Fruit fly (Drosophila melanogaster) whole organism, pupa: ENCODE measurements around the gene CG17154.

Experiments
- CG10348 ChIP-seq: fragments of 200-800 bp; sonication (Bioruptor generic); IDR thresholded peaks from 2 replicates; pipeline ENCODE4 v1.3.6; 2022; ENCODE audit warnings: missing biosample characterization, missing genetic modification characterization
- CG12605 ChIP-seq: fragments of 200-800 bp; sonication (Bioruptor generic); IDR thresholded peaks from 2 replicates; pipeline ENCODE4 v1.3.6; 2022; ENCODE audit warnings: missing biosample characterization, missing genetic modification characterization
- CG13204 ChIP-seq: fragments of 200-800 bp; sonication (Bioruptor generic); optimal IDR thresholded peaks from 2 replicates; lab custom pipeline; 2018; ENCODE audit warnings: missing biosample characterization, mild to moderate bottlenecking, missing genetic modification characterization, moderate library complexity
- CG14655 ChIP-seq: fragments of 200-800 bp; sonication (Bioruptor generic); optimal IDR thresholded peaks from 3 replicates; lab custom pipeline; 2017; ENCODE audit warnings: mild to moderate bottlenecking, missing biosample characterization, missing genetic modification reagents, missing genetic modification characterization
- CG15710 ChIP-seq: fragments of 200-800 bp; sonication (Bioruptor generic); optimal IDR thresholded peaks from 2 replicates; lab custom pipeline; 2018; ENCODE audit warnings: missing biosample characterization, mild to moderate bottlenecking, missing genetic modification characterization, moderate library complexity
- CG17806 ChIP-seq: fragments of 200-800 bp; sonication (Bioruptor generic); optimal IDR thresholded peaks from 2 replicates; lab custom pipeline; 2018; ENCODE audit warnings: missing biosample characterization, mild to moderate bottlenecking, missing genetic modification characterization, moderate library complexity
- CG32121 ChIP-seq: fragments of 200-800 bp; sonication (Bioruptor generic); IDR thresholded peaks from 2 replicates; pipeline ENCODE4 v1.3.6; 2022; ENCODE audit warnings: missing biosample characterization, missing genetic modification characterization
- CG34367 ChIP-seq: fragments of 200-800 bp; sonication (Bioruptor generic); optimal IDR thresholded peaks from 2 replicates; lab custom pipeline; 2018; ENCODE audit warnings: missing biosample characterization, mild to moderate bottlenecking, missing genetic modification characterization
- CG4496 ChIP-seq: fragments of 200-800 bp; sonication (Bioruptor generic); IDR thresholded peaks from 3 replicates; pipeline ENCODE4 v1.3.6; 2022; ENCODE audit warnings: missing biosample characterization, missing genetic modification characterization
- CG8159 ChIP-seq: fragments of 200-800 bp; sonication (Bioruptor generic); optimal IDR thresholded peaks from 3 replicates; lab custom pipeline; 2018; ENCODE audit warnings: missing biosample characterization, mild to moderate bottlenecking, missing genetic modification characterization, moderate library complexity
- CG8301 ChIP-seq: fragments of 200-800 bp; sonication (Bioruptor generic); optimal IDR thresholded peaks from 2 replicates; lab custom pipeline; 2018; ENCODE audit warnings: missing biosample characterization, mild to moderate bottlenecking, missing genetic modification characterization
- CG9948 ChIP-seq: fragments of 200-800 bp; sonication (Bioruptor generic); optimal IDR thresholded peaks from 2 replicates; lab custom pipeline; 2018; ENCODE audit warnings: missing biosample characterization, mild to moderate bottlenecking, missing genetic modification characterization, moderate library complexity
- D1 ChIP-seq: fragments of 200-800 bp; sonication (Bioruptor generic); optimal IDR thresholded peaks from 2 replicates; lab custom pipeline; 2018; ENCODE audit warnings: missing biosample characterization, mild to moderate bottlenecking, missing genetic modification characterization, moderate library complexity
- EcR ChIP-seq: fragments of 200-800 bp; sonication (Bioruptor generic); optimal IDR thresholded peaks from 3 replicates; lab custom pipeline; 2019; ENCODE audit warnings: missing biosample characterization, missing genetic modification characterization, mild to moderate bottlenecking, moderate library complexity, missing genetic modification reagents
- Ets98B ChIP-seq: fragments of 200-800 bp; sonication (Bioruptor generic); IDR thresholded peaks from 2 replicates; pipeline ENCODE4 v1.3.6; 2022; ENCODE audit warnings: missing biosample characterization, missing genetic modification characterization
- Pif1A ChIP-seq: fragments of 200-800 bp; sonication (Bioruptor generic); optimal IDR thresholded peaks from 3 replicates; lab custom pipeline; 2016; ENCODE audit warnings: missing biosample characterization, missing genetic modification characterization
- Pif1B ChIP-seq: fragments of 200-800 bp; sonication (Bioruptor generic); optimal IDR thresholded peaks from 3 replicates; lab custom pipeline; 2016; ENCODE audit warnings: missing biosample characterization, missing genetic modification characterization
- Snoo ChIP-seq: fragments of 200-800 bp; sonication (Bioruptor generic); optimal IDR thresholded peaks from 3 replicates; lab custom pipeline; 2017; ENCODE audit warnings: missing biosample characterization, mild to moderate bottlenecking, missing genetic modification characterization, inconsistent platforms
- fd96Ca ChIP-seq: fragments of 200-800 bp; sonication (Bioruptor generic); IDR thresholded peaks from 3 replicates; pipeline ENCODE4 v1.3.6; 2022; ENCODE audit warnings: missing biosample characterization, missing genetic modification characterization
- gl ChIP-seq: fragments of 200-800 bp; sonication (Bioruptor generic); optimal IDR thresholded peaks from 2 replicates; lab custom pipeline; 2018; ENCODE audit warnings: missing biosample characterization, mild to moderate bottlenecking, missing genetic modification characterization
- rn ChIP-seq: fragments of 200-800 bp; sonication (Bioruptor generic); IDR thresholded peaks from 2 replicates; pipeline ENCODE4 v1.3.6; 2022; ENCODE audit warnings: missing biosample characterization, missing genetic modification characterization

The CG17154 gene

dm6 chr3L:12079319-12079933 lies 9.0 kb upstream of the CG17154 start:
- TF ChIP-seq rn (no peak), CG14655 (GFP tag; lab: Kevin White, UChicago) (no peak), fd96Ca (GFP tag; lab: Robert Waterston, UW) (no peak), D1 (tag; lab: Kevin White, UChicago) (no peak), CG12605 (GFP tag; lab: Robert Waterston, UW) (no peak), CG32121 (GFP tag; lab: Robert Waterston, UW) (no peak), Snoo (tag; lab: Kevin White, UChicago) (no peak), CG10348 (GFP tag; lab: Robert Waterston, UW) (no peak), CG4496 (GFP tag; lab: Robert Waterston, UW) (no peak), Pif1B (GFP tag; lab: Kevin White, UChicago) (no peak)

- TF ChIP-seq CG8301 (no peak), fd96Ca (GFP tag; lab: Robert Waterston, UW) (no peak), CG32121 (GFP tag; lab: Robert Waterston, UW) (no peak), CG15710 (no peak), CG14655 (GFP tag; lab: Kevin White, UChicago) (no peak), CG10348 (GFP tag; lab: Robert Waterston, UW) (no peak), CG9948 (tag; lab: Kevin White, UChicago) (no peak), gl (tag; lab: Kevin White, UChicago) (no peak), CG12605 (GFP tag; lab: Robert Waterston, UW) (no peak), CG17806 (tag; lab: Kevin White, UChicago) (no peak), D1 (tag; lab: Kevin White, UChicago) (no peak), Pif1A (no peak), Pif1B (GFP tag; lab: Kevin White, UChicago) (no peak), Snoo (tag; lab: Kevin White, UChicago) (no peak), rn (no peak), CG34367 (tag; lab: Kevin White, UChicago) (no peak), CG4496 (GFP tag; lab: Robert Waterston, UW) (no peak)
These were observed 8.0 kb upstream of the CG17154 start for dm6 chr3L:12080423-12080822.

- TF ChIP-seq Ets98B (GFP tag; lab: Robert Waterston, UW) (peak; percentile 72), EcR (GFP tag; lab: Kevin White, UChicago) (peak; percentile 79), CG32121 (GFP tag; lab: Robert Waterston, UW) (peak; percentile 40; the same call in 1 of the 2 replicates), CG4496 (GFP tag; lab: Robert Waterston, UW) (peak; percentile 84), CG12605 (GFP tag; lab: Robert Waterston, UW) (peak; percentile 81), rn (peak; percentile 55), Pif1A (peak; percentile 30), D1 (tag; lab: Kevin White, UChicago) (no peak), CG13204 (GFP tag; lab: Kevin White, UChicago) (peak; percentile 32), CG9948 (tag; lab: Kevin White, UChicago) (peak; percentile 78), Pif1B (GFP tag; lab: Kevin White, UChicago) (peak; percentile 71), CG34367 (tag; lab: Kevin White, UChicago) (peak; percentile 52), CG10348 (GFP tag; lab: Robert Waterston, UW) (no peak), Snoo (tag; lab: Kevin White, UChicago) (peak; percentile 69), CG14655 (GFP tag; lab: Kevin White, UChicago) (peak; percentile 68), CG8301 (peak; percentile 12), fd96Ca (GFP tag; lab: Robert Waterston, UW) (peak; percentile 53; the same call in 2 of the 3 replicates), CG17806 (tag; lab: Kevin White, UChicago) (peak; percentile 58), CG15710 (peak; percentile 76), CG8159 (tag; lab: Kevin White, UChicago) (peak; percentile 86), gl (tag; lab: Kevin White, UChicago) (peak; percentile 63)
These were observed 6.5 kb upstream of the CG17154 start, which contains the start of gene Sema5c for dm6 chr3L:12081679-12082520. TSS of gene Sema5c (minus strand) at chr3L:12081830.

- TF ChIP-seq CG12605 (GFP tag; lab: Robert Waterston, UW) (0 out of 2 replicates have a peak, but pooled peaks have one; percentile 7), CG32121 (GFP tag; lab: Robert Waterston, UW) (no peak)
- TF ChIP-seq, all 21 proteins: peak for 1
These were observed 5.9 kb upstream of the CG17154 start for dm6 chr3L:12082521-12082841.

- no peak for TF ChIP-seq CG32121 (GFP tag; lab: Robert Waterston, UW)
- TF ChIP-seq Pif1A: no peak
- no peak for TF ChIP-seq Snoo (tag; lab: Kevin White, UChicago)
- TF ChIP-seq CG10348 (GFP tag; lab: Robert Waterston, UW): no peak
- no peak for TF ChIP-seq CG14655 (GFP tag; lab: Kevin White, UChicago)
- no peak for TF ChIP-seq Ets98B (GFP tag; lab: Robert Waterston, UW)
- no peak for TF ChIP-seq rn
- TF ChIP-seq Pif1B (GFP tag; lab: Kevin White, UChicago): no peak
- no peak for TF ChIP-seq CG8301
- no peak for TF ChIP-seq gl (tag; lab: Kevin White, UChicago)
- TF ChIP-seq fd96Ca (GFP tag; lab: Robert Waterston, UW): no peak
- no peak for TF ChIP-seq EcR (GFP tag; lab: Kevin White, UChicago)
- TF ChIP-seq CG34367 (tag; lab: Kevin White, UChicago): no peak
- no peak for TF ChIP-seq CG17806 (tag; lab: Kevin White, UChicago)
- no peak for TF ChIP-seq CG15710
- no peak for TF ChIP-seq CG9948 (tag; lab: Kevin White, UChicago)
- TF ChIP-seq CG8159 (tag; lab: Kevin White, UChicago): no peak
These were observed 5.2 kb upstream of the CG17154 start for dm6 chr3L:12083092-12083680.
